Worm (Caenorhabditis elegans): ENCODE measurements around the gene cdc-25.3.

DNA sequence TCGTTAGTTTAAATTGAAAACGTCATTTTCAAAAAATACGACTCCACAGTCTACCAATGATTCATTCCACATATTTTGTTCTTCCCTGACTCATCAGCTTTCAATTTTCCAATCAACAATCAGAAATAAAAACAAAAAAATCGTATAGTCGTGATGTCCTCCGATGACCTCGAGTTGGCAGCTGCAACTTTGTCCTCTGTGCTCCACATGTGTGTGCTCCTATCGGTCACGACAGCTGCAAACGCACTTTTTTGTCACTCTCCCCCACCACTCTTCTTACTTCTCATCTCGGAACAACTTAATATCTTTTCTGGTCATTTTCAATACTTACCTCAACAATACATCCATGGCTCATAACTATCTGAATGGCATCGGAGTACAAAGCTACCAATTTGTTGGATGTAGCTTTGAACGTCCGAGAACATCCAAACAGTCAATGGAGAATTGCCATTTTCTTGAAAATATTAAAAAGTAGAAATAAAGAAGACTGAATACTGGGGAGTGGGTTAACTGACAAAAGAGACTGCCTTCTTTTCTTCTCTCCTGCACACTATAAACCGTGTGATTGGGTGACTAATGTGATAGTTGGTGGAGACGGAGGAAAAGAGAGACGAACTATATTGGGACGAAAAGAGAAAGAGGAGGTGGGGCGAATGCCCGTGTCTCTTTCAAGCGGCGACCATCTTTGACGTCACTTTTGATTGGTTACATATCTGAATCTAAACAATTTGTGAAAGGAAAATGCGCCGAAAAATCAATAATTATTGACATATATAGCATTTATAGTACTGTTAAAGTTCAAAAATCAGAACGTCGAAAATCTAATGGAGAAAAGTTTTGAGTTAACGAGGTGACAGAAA is 50.5 kb downstream of the cdc-25.3 start:
- no peak for TF ChIP-seq him-1 (tag; optimal IDR thresholded peaks at IDR 0.05)
- TF ChIP-seq dao-5 (tag; optimal IDR thresholded peaks at IDR 0.05): no peak
- no peak for TF ChIP-seq W03F9.2 (tag; optimal IDR thresholded peaks at IDR 0.05)

Measured in whole organism, L4/young adult.